Fruit fly (Drosophila melanogaster) whole organism, embryonic: ENCODE measurements around the gene P5cr-2.

Source experiments
- Blimp-1 ChIP-seq: fragments of 200-800 bp; sonication (Bioruptor generic); optimal IDR thresholded peaks from 3 replicates; lab custom pipeline; 2018; ENCODE audit warnings: missing biosample characterization, missing genetic modification characterization, mild to moderate bottlenecking, moderate library complexity, missing genetic modification reagents
- CG10267 ChIP-seq: fragments of 200-800 bp; sonication (Bioruptor generic); optimal IDR thresholded peaks from 2 replicates; lab custom pipeline; 2018; ENCODE audit warnings: missing biosample characterization, mild to moderate bottlenecking, missing genetic modification characterization, moderate library complexity
- CG10366 ChIP-seq: fragments of 200-800 bp; sonication (Bioruptor generic); IDR thresholded peaks from 2 replicates; pipeline ENCODE4 v1.3.6; 2022; ENCODE audit warnings: missing biosample characterization, missing genetic modification characterization
- CG10654 ChIP-seq: fragments of 200-800 bp; sonication (Bioruptor generic); optimal IDR thresholded peaks from 2 replicates; lab custom pipeline; 2016; ENCODE audit warnings: missing biosample characterization, missing genetic modification characterization
- CG10959 ChIP-seq: fragments of 200-800 bp; sonication (Bioruptor generic); IDR thresholded peaks from 2 replicates; pipeline ENCODE4 v1.3.6; 2022; ENCODE audit warnings: missing biosample characterization, missing genetic modification characterization
- CG11247 ChIP-seq: fragments of 200-800 bp; sonication (Bioruptor generic); IDR thresholded peaks from 2 replicates; pipeline ENCODE4 v1.3.6; 2022; ENCODE audit warnings: missing biosample characterization, missing genetic modification characterization
- CG11504 ChIP-seq: fragments of 200-800 bp; sonication (Bioruptor generic); optimal IDR thresholded peaks from 3 replicates; lab custom pipeline; 2019; ENCODE audit warnings: missing biosample characterization, mild to moderate bottlenecking, missing genetic modification characterization, moderate library complexity
- CG13424 ChIP-seq: fragments of 200-800 bp; sonication (Bioruptor generic); optimal IDR thresholded peaks from 2 replicates; lab custom pipeline; 2019; ENCODE audit warnings: missing biosample characterization, mild to moderate bottlenecking, missing genetic modification characterization, moderate library complexity
- CG1602 ChIP-seq: fragments of 200-800 bp; sonication (Bioruptor generic); optimal IDR thresholded peaks from 3 replicates; lab custom pipeline; 2016; ENCODE audit warnings: missing biosample characterization, missing genetic modification characterization
- CG17568 ChIP-seq: fragments of 200-800 bp; sonication (Bioruptor generic); optimal IDR thresholded peaks from 2 replicates; lab custom pipeline; 2018; ENCODE audit warnings: missing biosample characterization, mild to moderate bottlenecking, missing genetic modification characterization, moderate library complexity
- CG17829 ChIP-seq: fragments of 200-800 bp; optimal IDR thresholded peaks from 2 replicates; lab custom pipeline; 2019; ENCODE audit warnings: missing biosample characterization, mild to moderate bottlenecking, missing genetic modification characterization, moderate library complexity
- CG18262 ChIP-seq: fragments of 200-800 bp; optimal IDR thresholded peaks from 3 replicates; lab custom pipeline; 2019; ENCODE audit warnings: missing biosample characterization, mild to moderate bottlenecking, missing genetic modification characterization, moderate library complexity
- CG18476 ChIP-seq: fragments of 200-800 bp; sonication (Bioruptor generic); optimal IDR thresholded peaks from 2 replicates; lab custom pipeline; 2016; ENCODE audit warnings: missing biosample characterization, mild to moderate bottlenecking, missing genetic modification characterization
- CG2712 ChIP-seq: fragments of 200-800 bp; optimal IDR thresholded peaks from 3 replicates; lab custom pipeline; 2019; ENCODE audit warnings: missing biosample characterization, mild to moderate bottlenecking, missing genetic modification characterization, moderate library complexity
- CG34376 ChIP-seq: fragments of 200-800 bp; sonication (Bioruptor generic); optimal IDR thresholded peaks from 2 replicates; lab custom pipeline; 2018; ENCODE audit warnings: missing biosample characterization, mild to moderate bottlenecking, missing genetic modification characterization
- CG6689 ChIP-seq: fragments of 200-800 bp; sonication (Bioruptor generic); IDR thresholded peaks from 2 replicates; pipeline ENCODE4 v1.3.6; 2022; ENCODE audit warnings: missing biosample characterization, missing genetic modification characterization
- CG7556 ChIP-seq: fragments of 200-800 bp; sonication (Bioruptor generic); optimal IDR thresholded peaks from 2 replicates; lab custom pipeline; 2017; ENCODE audit warnings: missing biosample characterization, mild to moderate bottlenecking, missing genetic modification characterization
- CG8765 ChIP-seq: fragments of 200-800 bp; sonication (Bioruptor generic); IDR thresholded peaks from 2 replicates; pipeline ENCODE4 v1.3.6; 2022; ENCODE audit warnings: missing biosample characterization, missing genetic modification characterization
- CG9797 ChIP-seq: fragments of 200-800 bp; sonication (Bioruptor generic); optimal IDR thresholded peaks from 3 replicates; lab custom pipeline; 2018; ENCODE audit warnings: missing biosample characterization, mild to moderate bottlenecking, missing genetic modification characterization
- HmgD ChIP-seq: fragments of 200-800 bp; sonication (Bioruptor generic); optimal IDR thresholded peaks from 3 replicates; lab custom pipeline; 2016; ENCODE audit warnings: missing biosample characterization, missing genetic modification characterization
- Neu2 ChIP-seq: fragments of 200-800 bp; sonication (Bioruptor generic); optimal IDR thresholded peaks from 3 replicates; lab custom pipeline; 2016; ENCODE audit warnings: missing biosample characterization, missing genetic modification characterization, borderline replicate concordance
- Sox102F ChIP-seq: fragments of 200-800 bp; sonication (Bioruptor generic); optimal IDR thresholded peaks from 2 replicates; lab custom pipeline; 2018; ENCODE audit warnings: missing biosample characterization, mild to moderate bottlenecking, missing genetic modification characterization, moderate library complexity
- Ssrp ChIP-seq: fragments of 200-800 bp; sonication (Bioruptor generic); optimal IDR thresholded peaks from 2 replicates; lab custom pipeline; 2018; ENCODE audit warnings: missing biosample characterization, mild to moderate bottlenecking, missing genetic modification characterization, moderate library complexity
- Tbp ChIP-seq: fragments of >200 bp; optimal IDR thresholded peaks from 2 replicates; lab custom pipeline; 2018; ENCODE audit warnings: missing biosample characterization, missing genetic modification characterization
- Vsx1 ChIP-seq: fragments of 200-800 bp; sonication (Bioruptor generic); optimal IDR thresholded peaks from 2 replicates; lab custom pipeline; 2017; ENCODE audit warnings: missing biosample characterization, mild to moderate bottlenecking, missing genetic modification characterization, missing genetic modification reagents
- Xrp1 ChIP-seq: fragments of 200-800 bp; sonication (Bioruptor generic); IDR thresholded peaks from 2 replicates; pipeline ENCODE4 v1.3.6; 2022; ENCODE audit warnings: missing biosample characterization, missing genetic modification characterization
- az2 ChIP-seq: fragments of 200-800 bp; sonication (Bioruptor generic); optimal IDR thresholded peaks from 3 replicates; lab custom pipeline; 2016; ENCODE audit warnings: missing biosample characterization, missing genetic modification characterization
- cato ChIP-seq: fragments of 200-800 bp; sonication (Bioruptor generic); optimal IDR thresholded peaks from 2 replicates; lab custom pipeline; 2016; ENCODE audit warnings: missing biosample characterization, missing genetic modification characterization, borderline replicate concordance
- dmrt11E ChIP-seq: fragments of 200-800 bp; sonication (Bioruptor generic); optimal IDR thresholded peaks from 3 replicates; lab custom pipeline; 2018; ENCODE audit warnings: missing biosample characterization, mild to moderate bottlenecking, missing genetic modification characterization, moderate library complexity
- eve ChIP-seq, 2 experiments: fragments of >200 bp; optimal IDR thresholded peaks; 2 replicates each; lab custom pipeline; 2017; ENCODE audit warnings: missing biosample characterization in 2 of 2, missing genetic modification characterization in 2 of 2
- ewg ChIP-seq: fragments of 200-800 bp; sonication (Bioruptor generic); optimal IDR thresholded peaks from 3 replicates; lab custom pipeline; 2017; ENCODE audit warnings: mild to moderate bottlenecking, missing biosample characterization, missing genetic modification reagents, missing genetic modification characterization
- gcm2 ChIP-seq: fragments of 200-800 bp; sonication (Bioruptor generic); optimal IDR thresholded peaks from 2 replicates; lab custom pipeline; 2016; ENCODE audit warnings: missing biosample characterization, missing genetic modification characterization
- grau ChIP-seq: fragments of 200-800 bp; optimal IDR thresholded peaks from 3 replicates; lab custom pipeline; 2019; ENCODE audit warnings: missing biosample characterization, mild to moderate bottlenecking, missing genetic modification characterization, moderate library complexity
- kni ChIP-seq: fragments of 200-800 bp; sonication (Bioruptor generic); optimal IDR thresholded peaks from 3 replicates; lab custom pipeline; 2017; ENCODE audit warnings: mild to moderate bottlenecking, missing biosample characterization, missing genetic modification reagents, missing genetic modification characterization
- lmd ChIP-seq: fragments of 200-800 bp; sonication (Bioruptor generic); IDR thresholded peaks from 2 replicates; pipeline ENCODE4 v1.3.6; 2022; ENCODE audit warnings: missing biosample characterization, missing genetic modification characterization
- lola ChIP-seq, 3 experiments: fragments of >200 bp in 2 of 3; fragments of 200-800 bp in 1 of 3; sonication (Bioruptor generic) in 1 of 3; optimal IDR thresholded peaks; 2 replicates each; lab custom pipeline; 2017 to 2019; ENCODE audit warnings: missing biosample characterization in 3 of 3, missing genetic modification characterization in 3 of 3, mild to moderate bottlenecking in 1 of 3, moderate library complexity in 1 of 3
- lov ChIP-seq, 2 experiments: fragments of 200-800 bp in 1 of 2; fragments of >200 bp in 1 of 2; sonication (Bioruptor generic) in 1 of 2; IDR thresholded peaks in 1 of 2; optimal IDR thresholded peaks in 1 of 2; 2 replicates in 1 of 2; 3 replicates in 1 of 2; pipeline versions ENCODE4 v1.3.6 to Lab custom; 2017 to 2022; ENCODE audit warnings: missing biosample characterization in 1 of 2, missing genetic modification characterization in 1 of 2
- mld ChIP-seq: fragments of 200-800 bp; sonication (Bioruptor generic); IDR thresholded peaks from 3 replicates; pipeline ENCODE4 v1.3.6; 2022; ENCODE audit warnings: missing biosample characterization, missing genetic modification characterization; ENCODE audit not compliant: partially characterized antibody
- nau ChIP-seq: fragments of 200-800 bp; sonication (Bioruptor generic); optimal IDR thresholded peaks from 3 replicates; lab custom pipeline; 2017; ENCODE audit warnings: missing biosample characterization, mild to moderate bottlenecking, missing genetic modification characterization, missing genetic modification reagents
- nerfin-1 ChIP-seq: fragments of 200-800 bp; sonication (Bioruptor generic); optimal IDR thresholded peaks from 3 replicates; lab custom pipeline; 2019; ENCODE audit warnings: missing biosample characterization, mild to moderate bottlenecking, missing genetic modification characterization, moderate library complexity
- nmo ChIP-seq: fragments of 200-800 bp; sonication (Bioruptor generic); optimal IDR thresholded peaks from 2 replicates; lab custom pipeline; 2018; ENCODE audit warnings: missing biosample characterization, mild to moderate bottlenecking, missing genetic modification characterization, moderate library complexity
- otp ChIP-seq: fragments of 200-800 bp; sonication (Bioruptor generic); IDR thresholded peaks from 3 replicates; pipeline ENCODE4, ENCODE4 v1.3.6; 2022; ENCODE audit warnings: missing biosample characterization, missing genetic modification characterization
- pros ChIP-seq: fragments of 200-800 bp; sonication (Bioruptor generic); optimal IDR thresholded peaks from 3 replicates; lab custom pipeline; 2019; ENCODE audit warnings: missing biosample characterization, mild to moderate bottlenecking, missing genetic modification characterization, moderate library complexity
- sens ChIP-seq: fragments of 200-800 bp; sonication (Bioruptor generic); peaks from one replicate; lab custom pipeline; 2016; ENCODE audit warnings: missing biosample characterization, missing genetic modification characterization
- sisA ChIP-seq: fragments of 200-800 bp; sonication (Bioruptor generic); IDR thresholded peaks from 2 replicates; pipeline ENCODE4 v1.3.6; 2022; ENCODE audit warnings: missing biosample characterization, missing genetic modification characterization
- trem ChIP-seq: fragments of 200-800 bp; optimal IDR thresholded peaks from 3 replicates; lab custom pipeline; 2019; ENCODE audit warnings: missing biosample characterization, mild to moderate bottlenecking, missing genetic modification characterization, moderate library complexity
- zf30C ChIP-seq: fragments of 200-800 bp; sonication (Bioruptor generic); optimal IDR thresholded peaks from 3 replicates; lab custom pipeline; 2018; ENCODE audit warnings: missing biosample characterization, mild to moderate bottlenecking, missing genetic modification characterization

The P5cr-2 gene

DNA sequence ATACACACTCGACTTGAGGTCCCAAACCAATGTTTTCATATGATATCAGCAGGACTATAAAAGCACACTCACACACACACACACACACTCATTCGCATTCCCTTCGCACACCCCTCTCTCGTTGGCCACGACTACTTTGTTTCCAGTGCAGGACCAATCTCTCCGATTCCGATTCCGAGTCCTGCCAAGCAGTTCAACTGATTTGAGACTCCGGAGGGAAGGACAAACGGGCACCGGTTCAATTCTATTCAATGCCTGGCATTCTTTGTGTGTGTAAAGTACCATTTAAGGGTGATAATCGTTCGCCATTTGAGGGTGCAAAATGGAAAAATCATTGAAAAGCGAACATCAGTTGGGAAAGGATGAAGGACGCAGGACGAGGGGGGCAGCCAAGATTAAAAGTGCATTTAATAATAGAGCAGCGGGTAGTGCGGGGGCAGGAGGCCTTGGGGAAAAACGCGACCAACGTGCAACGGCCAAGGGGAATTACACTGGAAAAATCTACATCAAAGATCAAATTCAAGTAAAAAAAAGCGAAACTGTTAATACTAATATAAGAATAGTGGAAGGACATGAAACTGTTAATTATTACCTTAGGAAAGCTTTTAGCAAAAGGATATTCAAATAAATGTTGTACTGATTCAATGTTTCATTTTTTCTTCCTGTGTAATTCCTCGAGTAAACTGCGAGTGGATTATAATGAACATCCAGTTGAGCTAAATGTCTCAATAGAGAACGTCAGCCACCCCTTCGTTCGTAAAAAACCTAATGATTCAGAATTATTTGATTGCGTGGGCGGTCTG is 49.2 kb downstream of the P5cr-2 start (continued):
- TF ChIP-seq lola (GFP tag; optimal IDR thresholded peaks at IDR 0.05; lab: Kevin White, UChicago), result peak in 1 of 3 experiments; percentile 79
- peak; percentile 10 for TF ChIP-seq ewg
- peak; percentile 68 for TF ChIP-seq CG17829 (tag; lab: Kevin White, UChicago)
- peak; percentile 43 for TF ChIP-seq trem
- peak; percentile 95 for TF ChIP-seq pros (GFP tag; lab: Kevin White, UChicago)
- TF ChIP-seq CG11504 (tag; lab: Kevin White, UChicago), result peak; percentile 77
- no peak for TF ChIP-seq CG17568 (GFP tag; lab: Kevin White, UChicago)
- TF ChIP-seq nau (GFP tag; lab: Kevin White, UChicago), result no peak
- TF ChIP-seq Ssrp (tag; lab: Kevin White, UChicago), result peak; percentile 61
- peak; percentile 93 for TF ChIP-seq sens (GFP tag; lab: Kevin White, UChicago)
- peak; percentile 57 for TF ChIP-seq grau (tag; lab: Kevin White, UChicago)
- TF ChIP-seq lov (optimal IDR thresholded peaks at IDR 0.05; lab: Kevin White, UChicago), result no peak
- 0 out of 3 replicates have a peak, but pooled peaks have one; percentile 6 for TF ChIP-seq lov (GFP tag; IDR thresholded peaks at IDR 0.05; lab: Robert Waterston, UW)
- TF ChIP-seq cato (GFP tag; lab: Kevin White, UChicago), result peak; percentile 1
- TF ChIP-seq Neu2, result no peak
- TF ChIP-seq CG6689 (GFP tag; lab: Robert Waterston, UW), result peak; percentile 49; the same call in 1 of the 2 replicates
- TF ChIP-seq dmrt11E (tag; lab: Kevin White, UChicago), result peak; percentile 84
- TF ChIP-seq CG10654 (GFP tag; lab: Kevin White, UChicago), result no peak
- TF ChIP-seq Tbp (GFP tag; lab: Kevin White, UChicago), result no peak
- no peak for TF ChIP-seq CG34376 (GFP tag; lab: Kevin White, UChicago)
- no peak for TF ChIP-seq Vsx1 (GFP tag; lab: Kevin White, UChicago)
- peak; percentile 64 for TF ChIP-seq CG13424
- TF ChIP-seq CG18262 (tag; lab: Kevin White, UChicago), result peak; percentile 72
- TF ChIP-seq Sox102F (GFP tag; lab: Kevin White, UChicago), result peak; percentile 65
- peak; percentile 30; the same call in 1 of the 2 replicates for TF ChIP-seq CG10959 (GFP tag; lab: Robert Waterston, UW)
- peak; percentile 34; the same call in 1 of the 2 replicates for TF ChIP-seq sisA (GFP tag; lab: Robert Waterston, UW)
- TF ChIP-seq CG7556 (GFP tag; lab: Kevin White, UChicago), result peak; percentile 42
- TF ChIP-seq CG11247, result 0 out of 2 replicates have a peak, but pooled peaks have one; percentile 9
- TF ChIP-seq otp (GFP tag; lab: Robert Waterston, UW), result peak; percentile 41; the same call in 1 of the 3 replicates
- peak; percentile 58 for TF ChIP-seq CG10267 (tag; lab: Kevin White, UChicago)
- TF ChIP-seq eve (GFP tag; optimal IDR thresholded peaks at IDR 0.05; lab: Kevin White, UChicago), result peak in 1 of 2 experiments; percentile 79
- TF ChIP-seq gcm2 (GFP tag; lab: Kevin White, UChicago), result no peak
- TF ChIP-seq CG1602 (GFP tag; lab: Kevin White, UChicago), result peak; percentile 13
- no peak for TF ChIP-seq CG10366 (GFP tag; lab: Robert Waterston, UW)
- TF ChIP-seq CG9797 (GFP tag; lab: Kevin White, UChicago), result no peak
- peak; percentile 72 for TF ChIP-seq Blimp-1 (GFP tag; lab: Kevin White, UChicago)
- TF ChIP-seq mld (GFP tag; lab: Robert Waterston, UW), result no peak
- TF ChIP-seq nerfin-1 (tag; lab: Kevin White, UChicago), result peak; percentile 50
- peak; percentile 55 for TF ChIP-seq az2 (GFP tag; lab: Kevin White, UChicago)
- peak; percentile 53 for TF ChIP-seq zf30C
- TF ChIP-seq Xrp1 (GFP tag; lab: Robert Waterston, UW), result peak; percentile 82
- TF ChIP-seq kni (GFP tag; lab: Kevin White, UChicago), result no peak
- TF ChIP-seq CG18476, result peak; percentile 11
- peak; percentile 75 for TF ChIP-seq CG2712 (tag; lab: Kevin White, UChicago)
- TF ChIP-seq CG8765 (GFP tag; lab: Robert Waterston, UW), result no peak; the same call in 1 of the 2 replicates
- peak; percentile 66 for TF ChIP-seq nmo
- peak; percentile 48; the same call in 1 of the 2 replicates for TF ChIP-seq lmd (GFP tag; lab: Robert Waterston, UW)
- no peak for TF ChIP-seq HmgD (GFP tag; lab: Kevin White, UChicago)
